Fruit fly (Drosophila melanogaster) whole organism, embryonic: Measurements from ENCODE around the gene temp.

Experiments used
- Aef1 ChIP-seq: fragments of 200-800 bp; sonication (Bioruptor generic); IDR thresholded peaks from 3 replicates; pipeline ENCODE4 v1.3.6; 2022; ENCODE audit warnings: missing biosample characterization, missing genetic modification characterization
- BtbVII ChIP-seq: fragments of 200-800 bp; sonication (Bioruptor generic); optimal IDR thresholded peaks from 3 replicates; lab custom pipeline; 2017; ENCODE audit warnings: missing biosample characterization, mild to moderate bottlenecking, missing genetic modification characterization
- CG10959 ChIP-seq: fragments of 200-800 bp; sonication (Bioruptor generic); IDR thresholded peaks from 2 replicates; pipeline ENCODE4 v1.3.6; 2022; ENCODE audit warnings: missing biosample characterization, missing genetic modification characterization
- CG14710 ChIP-seq: fragments of 200-800 bp; sonication (Bioruptor generic); optimal IDR thresholded peaks from 3 replicates; lab custom pipeline; 2019; ENCODE audit warnings: missing biosample characterization, mild to moderate bottlenecking, missing genetic modification characterization, moderate library complexity
- CG14965 ChIP-seq: fragments of 200-800 bp; sonication (Bioruptor generic); optimal IDR thresholded peaks from 2 replicates; lab custom pipeline; 2016; ENCODE audit warnings: missing biosample characterization, missing genetic modification characterization, borderline replicate concordance
- CG1603 ChIP-seq: fragments of 200-800 bp; sonication (Bioruptor generic); optimal IDR thresholded peaks from 2 replicates; lab custom pipeline; 2019; ENCODE audit warnings: missing biosample characterization, mild to moderate bottlenecking, missing genetic modification characterization, moderate library complexity
- CG16815 ChIP-seq: fragments of 200-800 bp; sonication (Bioruptor generic); optimal IDR thresholded peaks from 3 replicates; lab custom pipeline; 2017; ENCODE audit warnings: missing biosample characterization, mild to moderate bottlenecking, missing genetic modification characterization
- CG33557 ChIP-seq: fragments of 200-800 bp; sonication (Bioruptor generic); optimal IDR thresholded peaks from 2 replicates; lab custom pipeline; 2019; ENCODE audit warnings: missing biosample characterization, mild to moderate bottlenecking, missing genetic modification characterization, moderate library complexity
- CG4360 ChIP-seq: fragments of 200-800 bp; sonication (Bioruptor generic); IDR thresholded peaks from 2 replicates; pipeline ENCODE4 v1.3.6; 2022; ENCODE audit warnings: missing biosample characterization, missing genetic modification characterization
- CG4707 ChIP-seq: fragments of 200-800 bp; sonication (Bioruptor generic); optimal IDR thresholded peaks from 2 replicates; lab custom pipeline; 2018; ENCODE audit warnings: missing biosample characterization, mild to moderate bottlenecking, missing genetic modification characterization, moderate library complexity
- CG6689 ChIP-seq: fragments of 200-800 bp; sonication (Bioruptor generic); IDR thresholded peaks from 2 replicates; pipeline ENCODE4 v1.3.6; 2022; ENCODE audit warnings: missing biosample characterization, missing genetic modification characterization
- CG8281 ChIP-seq: fragments of 200-800 bp; sonication (Bioruptor generic); optimal IDR thresholded peaks from 2 replicates; lab custom pipeline; 2018; ENCODE audit warnings: missing biosample characterization, mild to moderate bottlenecking, missing genetic modification characterization, moderate library complexity
- CG8359 ChIP-seq: fragments of 200-800 bp; sonication (Bioruptor generic); optimal IDR thresholded peaks from 2 replicates; lab custom pipeline; 2017; ENCODE audit warnings: missing biosample characterization, mild to moderate bottlenecking, missing genetic modification characterization, borderline replicate concordance
- CkIIα-i1 ChIP-seq: fragments of 200-800 bp; sonication (Bioruptor generic); IDR thresholded peaks from 2 replicates; pipeline ENCODE4 v1.3.6; 2022; ENCODE audit warnings: missing biosample characterization, missing genetic modification characterization
- Deaf1 ChIP-seq: fragments of 200-800 bp; optimal IDR thresholded peaks from 3 replicates; lab custom pipeline; 2019; ENCODE audit warnings: missing biosample characterization, mild to moderate bottlenecking, missing genetic modification characterization, moderate library complexity
- Dp ChIP-seq: fragments of 200-800 bp; sonication (Bioruptor generic); optimal IDR thresholded peaks from 2 replicates; lab custom pipeline; 2018; ENCODE audit warnings: missing biosample characterization, mild to moderate bottlenecking, missing genetic modification characterization, moderate library complexity
- Elba2 ChIP-seq: fragments of 200-800 bp; sonication (Bioruptor generic); optimal IDR thresholded peaks from 3 replicates; lab custom pipeline; 2016; ENCODE audit warnings: missing biosample characterization, missing genetic modification characterization
- Ets65A ChIP-seq: fragments of 200-800 bp; sonication (Bioruptor generic); peaks from one replicate; lab custom pipeline; 2016; ENCODE audit warnings: missing biosample characterization, missing genetic modification characterization
- H2.0 ChIP-seq: fragments of 200-800 bp; sonication (Bioruptor generic); IDR thresholded peaks from 2 replicates; pipeline ENCODE4 v1.3.6; 2022; ENCODE audit warnings: missing biosample characterization, missing genetic modification characterization
- HLH54F ChIP-seq: fragments of 200-800 bp; sonication (Bioruptor generic); optimal IDR thresholded peaks from 3 replicates; lab custom pipeline; 2016; ENCODE audit warnings: missing biosample characterization, missing genetic modification characterization
- PHDP ChIP-seq: fragments of 200-800 bp; sonication (Bioruptor generic); optimal IDR thresholded peaks from 3 replicates; lab custom pipeline; 2018; ENCODE audit warnings: missing biosample characterization, mild to moderate bottlenecking, missing genetic modification characterization, moderate library complexity
- Rx ChIP-seq: fragments of 200-800 bp; sonication (Bioruptor generic); IDR thresholded peaks from 2 replicates; pipeline ENCODE4 v1.3.6; 2022; ENCODE audit warnings: missing biosample characterization, missing genetic modification characterization
- Sry-β ChIP-seq: fragments of 200-800 bp; sonication (Bioruptor generic); optimal IDR thresholded peaks from 2 replicates; lab custom pipeline; 2018; ENCODE audit warnings: missing biosample characterization, mild to moderate bottlenecking, missing genetic modification characterization, moderate library complexity
- Xbp1 ChIP-seq: fragments of 200-800 bp; sonication (Bioruptor generic); optimal IDR thresholded peaks from 3 replicates; lab custom pipeline; 2016; ENCODE audit warnings: missing biosample characterization, mild to moderate bottlenecking, missing genetic modification characterization
- ab ChIP-seq: fragments of 200-800 bp; sonication (Bioruptor generic); optimal IDR thresholded peaks from 2 replicates; lab custom pipeline; 2016; ENCODE audit warnings: missing biosample characterization, missing genetic modification characterization
- az2 ChIP-seq: fragments of 200-800 bp; sonication (Bioruptor generic); optimal IDR thresholded peaks from 3 replicates; lab custom pipeline; 2016; ENCODE audit warnings: missing biosample characterization, missing genetic modification characterization
- cg ChIP-seq: fragments of 200-800 bp; sonication (Bioruptor generic); optimal IDR thresholded peaks from 3 replicates; lab custom pipeline; 2019; ENCODE audit warnings: missing biosample characterization, mild to moderate bottlenecking, missing genetic modification characterization, moderate library complexity
- chn ChIP-seq: fragments of 200-800 bp; sonication (Bioruptor generic); optimal IDR thresholded peaks from 2 replicates; lab custom pipeline; 2016; ENCODE audit warnings: missing biosample characterization, missing genetic modification characterization
- corto ChIP-seq: fragments of 200-800 bp; sonication (Bioruptor generic); optimal IDR thresholded peaks from 2 replicates; lab custom pipeline; 2016; ENCODE audit warnings: missing biosample characterization, mild to moderate bottlenecking, missing genetic modification characterization, moderate library complexity
- crc ChIP-seq: fragments of 200-800 bp; sonication (Bioruptor generic); optimal IDR thresholded peaks from 2 replicates; lab custom pipeline; 2016; ENCODE audit warnings: missing biosample characterization, missing genetic modification characterization
- knrl ChIP-seq: fragments of 200-800 bp; sonication (Bioruptor generic); IDR thresholded peaks from 3 replicates; pipeline ENCODE4 v1.3.6; 2022; ENCODE audit warnings: missing biosample characterization, missing genetic modification characterization; ENCODE audit not compliant: partially characterized antibody
- mam ChIP-seq: fragments of 200-800 bp; sonication (Bioruptor generic); optimal IDR thresholded peaks from 3 replicates; lab custom pipeline; 2016; ENCODE audit warnings: missing biosample characterization, missing genetic modification characterization
- mirr ChIP-seq: fragments of 200-800 bp; sonication (Bioruptor generic); optimal IDR thresholded peaks from 3 replicates; lab custom pipeline; 2018; ENCODE audit warnings: missing biosample characterization, mild to moderate bottlenecking, missing genetic modification characterization
- nom ChIP-seq: fragments of 200-800 bp; sonication (Bioruptor generic); optimal IDR thresholded peaks from 2 replicates; lab custom pipeline; 2017; ENCODE audit warnings: missing biosample characterization, missing genetic modification characterization, mild to moderate bottlenecking, moderate library complexity, missing genetic modification reagents
- pan ChIP-seq, 4 experiments: fragments of >200 bp in 3 of 4; fragments of 200-800 bp in 1 of 4; sonication (Bioruptor generic) in 1 of 4; optimal IDR thresholded peaks in 3 of 4; IDR thresholded peaks in 1 of 4; 2 replicates each; pipeline versions ENCODE4 v1.3.6 to Lab custom; 2017 to 2022; ENCODE audit warnings: missing biosample characterization in 2 of 4, missing genetic modification characterization in 2 of 4, mixed read lengths in 1 of 4
- pho ChIP-seq: fragments of 200-800 bp; sonication (Bioruptor generic); optimal IDR thresholded peaks from 2 replicates; lab custom pipeline; 2016; ENCODE audit warnings: missing biosample characterization, missing genetic modification characterization
- prd ChIP-seq, 3 experiments: fragments of >200 bp in 2 of 3; fragments of 200-800 bp in 1 of 3; sonication (Bioruptor generic) in 1 of 3; optimal IDR thresholded peaks in 2 of 3; IDR thresholded peaks in 1 of 3; 2 replicates in 2 of 3; 3 replicates in 1 of 3; pipeline versions ENCODE4 v1.3.6 to Lab custom; 2017 to 2022; ENCODE audit warnings: missing biosample characterization in 1 of 3, missing genetic modification characterization in 1 of 3
- pros ChIP-seq: fragments of 200-800 bp; sonication (Bioruptor generic); optimal IDR thresholded peaks from 3 replicates; lab custom pipeline; 2019; ENCODE audit warnings: missing biosample characterization, mild to moderate bottlenecking, missing genetic modification characterization, moderate library complexity
- sc ChIP-seq, 3 experiments: fragments of >200 bp in 2 of 3; fragments of 200-800 bp in 1 of 3; sonication (Bioruptor generic) in 1 of 3; optimal IDR thresholded peaks; 2 replicates in 2 of 3; 3 replicates in 1 of 3; lab custom pipeline; 2017; ENCODE audit warnings: mild to moderate bottlenecking in 1 of 3, missing biosample characterization in 1 of 3, missing genetic modification characterization in 1 of 3, missing genetic modification reagents in 1 of 3
- scrt ChIP-seq: fragments of 200-800 bp; sonication (Bioruptor generic); optimal IDR thresholded peaks from 2 replicates; lab custom pipeline; 2018; ENCODE audit warnings: missing biosample characterization, mild to moderate bottlenecking, missing genetic modification characterization, moderate library complexity
- sisA ChIP-seq: fragments of 200-800 bp; sonication (Bioruptor generic); IDR thresholded peaks from 2 replicates; pipeline ENCODE4 v1.3.6; 2022; ENCODE audit warnings: missing biosample characterization, missing genetic modification characterization
- sna ChIP-seq: fragments of 200-800 bp; sonication (Bioruptor generic); IDR thresholded peaks from 2 replicates; pipeline ENCODE4 v1.3.6; 2022; ENCODE audit warnings: missing biosample characterization, missing genetic modification characterization; ENCODE audit not compliant: partially characterized antibody
- sr ChIP-seq: fragments of 200-800 bp; sonication (Bioruptor generic); IDR thresholded peaks from 3 replicates; pipeline ENCODE4 v1.3.6; 2022; ENCODE audit warnings: missing biosample characterization, missing genetic modification characterization
- tap ChIP-seq: fragments of 200-800 bp; optimal IDR thresholded peaks from 3 replicates; lab custom pipeline; 2019; ENCODE audit warnings: missing biosample characterization, mild to moderate bottlenecking, missing genetic modification characterization, moderate library complexity
- tup ChIP-seq: fragments of 200-800 bp; sonication (Bioruptor generic); optimal IDR thresholded peaks from 2 replicates; lab custom pipeline; 2016; ENCODE audit warnings: missing biosample characterization, mild to moderate bottlenecking, missing genetic modification characterization, moderate library complexity
- tx ChIP-seq: fragments of 200-800 bp; sonication (Bioruptor generic); optimal IDR thresholded peaks from 2 replicates; lab custom pipeline; 2016; ENCODE audit warnings: missing biosample characterization, missing genetic modification characterization
- vvl ChIP-seq: fragments of 200-800 bp; sonication (Bioruptor generic); IDR thresholded peaks from 2 replicates; pipeline ENCODE4 v1.3.6; 2022; ENCODE audit warnings: missing biosample characterization, missing genetic modification characterization

The temp gene

DNA sequence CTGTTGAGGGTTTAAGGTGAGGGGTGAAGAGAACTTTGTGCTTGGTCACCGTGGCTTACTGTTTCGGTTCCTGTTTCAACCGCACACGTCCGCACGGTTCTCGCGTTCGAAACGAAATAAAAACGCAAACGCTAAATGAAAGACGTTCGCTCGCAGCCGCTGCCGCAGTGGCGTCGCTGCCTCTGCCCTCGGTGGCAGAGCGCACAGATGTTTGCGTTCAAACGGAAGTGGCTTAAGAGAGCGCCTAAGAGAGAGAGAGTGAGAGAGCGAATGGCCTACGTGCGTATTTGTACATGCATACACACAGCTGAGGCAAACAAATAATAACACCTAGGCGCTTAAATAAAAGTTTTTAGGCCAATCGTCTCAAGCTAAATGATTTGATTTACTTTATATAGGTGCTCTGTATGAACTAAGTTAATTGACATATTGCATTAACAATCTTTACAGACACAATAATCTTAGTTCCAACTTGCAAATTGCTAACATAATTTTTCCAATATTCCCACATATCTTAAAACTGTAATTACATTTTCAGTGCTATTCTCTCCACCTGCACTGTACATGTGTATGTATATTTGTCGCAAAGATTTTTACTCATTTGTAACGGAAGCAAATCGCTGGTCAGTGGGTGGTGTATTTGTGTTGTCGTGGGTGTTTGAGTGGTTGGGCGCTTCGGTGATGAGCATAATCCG is 31.1 kb upstream of the temp start, which contains the start of gene CG2865 (continued):
- TF ChIP-seq Sry-β (GFP tag; lab: Kevin White, UChicago) (peak; percentile 63), Xbp1 (peak; percentile 91), crc (peak; percentile 88), nom (GFP tag; lab: Kevin White, UChicago) (peak; percentile 94), CG14710 (tag; lab: Kevin White, UChicago) (peak; percentile 93), mam (GFP tag; lab: Kevin White, UChicago) (peak; percentile 92), CG33557 (GFP tag; lab: Kevin White, UChicago) (peak; percentile 93), sc (optimal IDR thresholded peaks at IDR 0.05; lab: Kevin White, UChicago) (no peak), sc (GFP tag; optimal IDR thresholded peaks at IDR 0.05; lab: Kevin White, UChicago) (peak; percentile 87), CG10959 (GFP tag; lab: Robert Waterston, UW) (peak; percentile 70), knrl (GFP tag; lab: Robert Waterston, UW) (peak; percentile 26; the same call in 1 of the 3 replicates), CG16815 (GFP tag; lab: Kevin White, UChicago) (peak; percentile 88), pan (optimal IDR thresholded peaks at IDR 0.05; lab: Kevin White, UChicago) (no peak), pan (GFP tag; optimal IDR thresholded peaks at IDR 0.05 in 1 of 2, IDR thresholded peaks at IDR 0.05 in 1 of 2) (peak in 1 of 2 experiments; percentile 88), Rx (peak; percentile 69), PHDP (tag; lab: Kevin White, UChicago) (peak; percentile 97), Elba2 (GFP tag; lab: Kevin White, UChicago) (no peak), pros (peak; percentile 93), vvl (peak; percentile 94), Dp (GFP tag; lab: Kevin White, UChicago) (peak; percentile 13), CkIIα-i1 (GFP tag; lab: Robert Waterston, UW) (0 out of 2 replicates have a peak, but pooled peaks have one; percentile 7), prd (optimal IDR thresholded peaks at IDR 0.05; lab: Kevin White, UChicago) (no peak), prd (GFP tag; IDR thresholded peaks at IDR 0.05; lab: Robert Waterston, UW) (peak; percentile 90), az2 (peak; percentile 89), HLH54F (GFP tag; lab: Kevin White, UChicago) (peak; percentile 92), Aef1 (GFP tag; lab: Robert Waterston, UW) (peak; percentile 68), CG6689 (GFP tag; lab: Robert Waterston, UW) (peak; percentile 91), H2.0 (GFP tag; lab: Robert Waterston, UW) (peak; percentile 73), CG1603 (peak; percentile 88), tup (GFP tag; lab: Kevin White, UChicago) (peak; percentile 70), CG14965 (peak; percentile 74), scrt (peak; percentile 92), ab (peak; percentile 82), Deaf1 (tag; lab: Kevin White, UChicago) (peak; percentile 83), CG4360 (GFP tag; lab: Robert Waterston, UW) (peak; percentile 48), cg (GFP tag; lab: Kevin White, UChicago) (peak; percentile 81), BtbVII (GFP tag; lab: Kevin White, UChicago) (peak; percentile 97), sna (GFP tag; lab: Robert Waterston, UW) (no peak), pho (GFP tag; lab: Kevin White, UChicago) (peak; percentile 93), CG8359 (GFP tag; lab: Kevin White, UChicago) (peak; percentile 84), sisA (GFP tag; lab: Robert Waterston, UW) (peak; percentile 76), Ets65A (GFP tag; lab: Kevin White, UChicago) (peak; percentile 97), CG8281 (tag; lab: Kevin White, UChicago) (peak; percentile 88), sr (GFP tag; lab: Robert Waterston, UW) (peak; percentile 93), tx (GFP tag; lab: Kevin White, UChicago) (peak; percentile 87), corto (peak; percentile 84), tap (tag; lab: Kevin White, UChicago) (peak; percentile 95), chn (GFP tag; lab: Kevin White, UChicago) (peak; percentile 81), CG4707 (GFP tag; lab: Kevin White, UChicago) (peak; percentile 68), mirr (GFP tag; lab: Kevin White, UChicago) (peak; percentile 96)
